Fruit fly (Drosophila melanogaster): ENCODE results near the gene Pi4KIIalpha.

- TF ChIP-seq Myc (optimal IDR thresholded peaks at IDR 0.05) (no peak), Sin3A (optimal IDR thresholded peaks at IDR 0.05) (no peak), insv (optimal IDR thresholded peaks at IDR 0.05) (no peak), psq (optimal IDR thresholded peaks at IDR 0.05) (no peak)
These were observed 48.3 kb upstream of the Pi4KIIalpha start for dm6 chr3R:5611733-5612132.
